Fruit fly (Drosophila melanogaster): ENCODE measurements around the gene Ir76a.

The Ir76a gene

dm6 chr3L:19777279-19777960 is 21.7 kb upstream of the Ir76a start (continued):
- TF ChIP-seq CG7963 (GFP tag; IDR thresholded peaks at IDR 0.05; ENCODE audit: partially characterized antibody), result no peak
- no peak for TF ChIP-seq gsb (GFP tag; IDR thresholded peaks at IDR 0.05)
- no peak for TF ChIP-seq CG7786 (GFP tag; optimal IDR thresholded peaks at IDR 0.05)
- no peak for TF ChIP-seq CG8359 (GFP tag; optimal IDR thresholded peaks at IDR 0.05; ENCODE audit: borderline replicate concordance)
- TF ChIP-seq CG8924 (tag; optimal IDR thresholded peaks at IDR 0.05), result no peak
- TF ChIP-seq CG6813 (GFP tag; optimal IDR thresholded peaks at IDR 0.05), result no peak
- TF ChIP-seq CG3065 (GFP tag; optimal IDR thresholded peaks at IDR 0.05), result no peak
- TF ChIP-seq pfk (GFP tag; optimal IDR thresholded peaks at IDR 0.05), result peak; percentile 51
- TF ChIP-seq mam (GFP tag; optimal IDR thresholded peaks at IDR 0.05), result no peak
- TF ChIP-seq tll (GFP tag; optimal IDR thresholded peaks at IDR 0.05), result no peak
- peak; percentile 86 for TF ChIP-seq mirr (GFP tag; optimal IDR thresholded peaks at IDR 0.05)
- TF ChIP-seq lola (GFP tag; optimal IDR thresholded peaks at IDR 0.05), result no peak
- TF ChIP-seq CG3838 (GFP tag; optimal IDR thresholded peaks at IDR 0.05), result no peak
- TF ChIP-seq rib (GFP tag; IDR thresholded peaks at IDR 0.05), result no peak
- no peak for TF ChIP-seq Antp (GFP tag; optimal IDR thresholded peaks at IDR 0.05)
- peak; percentile 37 for TF ChIP-seq CG18599 (GFP tag; optimal IDR thresholded peaks at IDR 0.05)
- no peak for TF ChIP-seq sima (GFP tag; optimal IDR thresholded peaks at IDR 0.05)
- peak; percentile 54 for TF ChIP-seq sd (tag; optimal IDR thresholded peaks at IDR 0.05)
- peak; percentile 89 for TF ChIP-seq Vsx1 (GFP tag; optimal IDR thresholded peaks at IDR 0.05)
- no peak for TF ChIP-seq tup (GFP tag; optimal IDR thresholded peaks at IDR 0.05)
- TF ChIP-seq cato (GFP tag; optimal IDR thresholded peaks at IDR 0.05; ENCODE audit: borderline replicate concordance), result no peak
- peak; percentile 79 for TF ChIP-seq sug (tag; optimal IDR thresholded peaks at IDR 0.05)
- TF ChIP-seq CG13296 (GFP tag; optimal IDR thresholded peaks at IDR 0.05), result no peak
- no peak for TF ChIP-seq CG11560 (tag; IDR thresholded peaks at IDR 0.05)
- no peak for TF ChIP-seq CG2202 (tag; optimal IDR thresholded peaks at IDR 0.05)
- no peak for TF ChIP-seq Dfd (GFP tag; optimal IDR thresholded peaks at IDR 0.05)
- no peak for TF ChIP-seq Mrtf (GFP tag; IDR thresholded peaks at IDR 0.05)
- no peak for TF ChIP-seq repo (GFP tag; optimal IDR thresholded peaks at IDR 0.05)
- TF ChIP-seq CG30403 (GFP tag; optimal IDR thresholded peaks at IDR 0.05), result no peak
- TF ChIP-seq dm (GFP tag; optimal IDR thresholded peaks at IDR 0.05), result no peak
- no peak for TF ChIP-seq seq (GFP tag; IDR thresholded peaks at IDR 0.05)
- no peak for TF ChIP-seq Hey (tag; optimal IDR thresholded peaks at IDR 0.05)
- TF ChIP-seq dpn (GFP tag; optimal IDR thresholded peaks at IDR 0.05), result no peak
- peak; percentile 2 for TF ChIP-seq CG15514 (GFP tag; optimal IDR thresholded peaks at IDR 0.05)
- TF ChIP-seq tin (GFP tag; optimal IDR thresholded peaks at IDR 0.05), result no peak
- peak in 1 of 2 experiments; percentile 68 for TF ChIP-seq eve (GFP tag; optimal IDR thresholded peaks at IDR 0.05)
- peak; percentile 72 for TF ChIP-seq gro (GFP tag; optimal IDR thresholded peaks at IDR 0.05)
- TF ChIP-seq oc (tag; optimal IDR thresholded peaks at IDR 0.05), result peak; percentile 52
- no peak for TF ChIP-seq ssp (GFP tag; IDR thresholded peaks at IDR 0.05)

dm6 chr3L:19778530-19778929 is 20.5 kb upstream of the Ir76a start:
- TF ChIP-seq PHDP (tag; optimal IDR thresholded peaks at IDR 0.05), result peak; percentile 18
- TF ChIP-seq cas (GFP tag; IDR thresholded peaks at IDR 0.05), result no peak
- TF ChIP-seq CG10543 (GFP tag; optimal IDR thresholded peaks at IDR 0.05), result peak; percentile 4
- TF ChIP-seq MBD-R2 (GFP tag; IDR thresholded peaks at IDR 0.05), result no peak
- no peak for TF ChIP-seq crc (GFP tag; optimal IDR thresholded peaks at IDR 0.05)
- TF ChIP-seq CG10959 (GFP tag; IDR thresholded peaks at IDR 0.05), result no peak
- TF ChIP-seq pb (GFP tag; optimal IDR thresholded peaks at IDR 0.05), result no peak
- no peak for TF ChIP-seq Dad (GFP tag; optimal IDR thresholded peaks at IDR 0.05)
- TF ChIP-seq CG5245 (GFP tag; optimal IDR thresholded peaks at IDR 0.05), result no peak
- peak; percentile 41 for TF ChIP-seq Hmr (GFP tag; optimal IDR thresholded peaks at IDR 0.05)
- no peak for TF ChIP-seq CG12744 (GFP tag; optimal IDR thresholded peaks at IDR 0.05)
- TF ChIP-seq Ets97D (GFP tag; optimal IDR thresholded peaks at IDR 0.05), result no peak
- no peak for TF ChIP-seq CG18764 (GFP tag; optimal IDR thresholded peaks at IDR 0.05)
- no peak for TF ChIP-seq sr (GFP tag; IDR thresholded peaks at IDR 0.05)
